Fruit fly (Drosophila melanogaster) whole organism, embryonic: ENCODE measurements around the gene inaE.

Experiments
- ATbp ChIP-seq: fragments of 200-800 bp; sonication (Bioruptor generic); optimal IDR thresholded peaks from 2 replicates; lab custom pipeline; 2017; ENCODE audit warnings: missing biosample characterization, mild to moderate bottlenecking, missing genetic modification characterization, missing genetic modification reagents
- Blimp-1 ChIP-seq: fragments of 200-800 bp; sonication (Bioruptor generic); optimal IDR thresholded peaks from 3 replicates; lab custom pipeline; 2018; ENCODE audit warnings: missing biosample characterization, missing genetic modification characterization, mild to moderate bottlenecking, moderate library complexity, missing genetic modification reagents
- CG10321 ChIP-seq: fragments of 200-800 bp; sonication (Bioruptor generic); IDR thresholded peaks from 2 replicates; pipeline ENCODE4 v1.3.6; 2022; ENCODE audit warnings: missing biosample characterization, missing genetic modification characterization
- CG10462 ChIP-seq: fragments of 200-800 bp; sonication (Bioruptor generic); optimal IDR thresholded peaks from 2 replicates; lab custom pipeline; 2016; ENCODE audit warnings: missing biosample characterization, missing genetic modification characterization
- CG11085 ChIP-seq: fragments of 200-800 bp; sonication (Bioruptor generic); IDR thresholded peaks from 2 replicates; pipeline ENCODE4 v1.3.6; 2022; ENCODE audit warnings: missing biosample characterization, missing genetic modification characterization
- CG12659 ChIP-seq: fragments of 200-800 bp; sonication (Bioruptor generic); optimal IDR thresholded peaks from 3 replicates; lab custom pipeline; 2017; ENCODE audit warnings: mild to moderate bottlenecking, missing biosample characterization, missing genetic modification reagents, missing genetic modification characterization
- CG12942 ChIP-seq: fragments of 200-800 bp; sonication (Bioruptor generic); optimal IDR thresholded peaks from 3 replicates; lab custom pipeline; 2016; ENCODE audit warnings: missing biosample characterization, missing genetic modification characterization
- CG14050 ChIP-seq: fragments of 200-800 bp; sonication (Bioruptor generic); IDR thresholded peaks from 3 replicates; pipeline ENCODE4 v1.3.6; 2022; ENCODE audit warnings: missing biosample characterization, missing genetic modification characterization
- CG14441 ChIP-seq: fragments of 200-800 bp; sonication (Bioruptor generic); IDR thresholded peaks from 2 replicates; pipeline ENCODE4 v1.3.6; 2022; ENCODE audit warnings: missing biosample characterization, missing genetic modification characterization
- CG15479 ChIP-seq: fragments of 200-800 bp; sonication (Bioruptor generic); optimal IDR thresholded peaks from 3 replicates; lab custom pipeline; 2019; ENCODE audit warnings: missing biosample characterization, mild to moderate bottlenecking, missing genetic modification characterization, moderate library complexity
- CG15696 ChIP-seq: fragments of 200-800 bp; sonication (Bioruptor generic); optimal IDR thresholded peaks from 2 replicates; lab custom pipeline; 2019; ENCODE audit warnings: missing biosample characterization, mild to moderate bottlenecking, missing genetic modification characterization, moderate library complexity
- CG17385 ChIP-seq: fragments of 200-800 bp; sonication (Bioruptor generic); optimal IDR thresholded peaks from 3 replicates; lab custom pipeline; 2018; ENCODE audit warnings: missing biosample characterization, mild to moderate bottlenecking, missing genetic modification characterization
- CG1792 ChIP-seq: fragments of 200-800 bp; sonication (Bioruptor generic); optimal IDR thresholded peaks from 2 replicates; lab custom pipeline; 2016; ENCODE audit warnings: missing biosample characterization, missing genetic modification characterization
- CG18476 ChIP-seq: fragments of 200-800 bp; sonication (Bioruptor generic); optimal IDR thresholded peaks from 2 replicates; lab custom pipeline; 2016; ENCODE audit warnings: missing biosample characterization, mild to moderate bottlenecking, missing genetic modification characterization
- CG30020 ChIP-seq: fragments of 200-800 bp; optimal IDR thresholded peaks from 2 replicates; lab custom pipeline; 2019; ENCODE audit warnings: missing biosample characterization, mild to moderate bottlenecking, missing genetic modification characterization, moderate library complexity
- CG33213 ChIP-seq: fragments of 200-800 bp; sonication (Bioruptor generic); optimal IDR thresholded peaks from 3 replicates; lab custom pipeline; 2016; ENCODE audit warnings: missing biosample characterization, missing genetic modification characterization
- CG34224 ChIP-seq: fragments of 200-800 bp; sonication (Bioruptor generic); IDR thresholded peaks from 3 replicates; pipeline ENCODE4 v1.3.6; 2022; ENCODE audit warnings: missing biosample characterization, missing genetic modification characterization; ENCODE audit not compliant: partially characterized antibody
- CG4328 ChIP-seq: fragments of 200-800 bp; sonication (Bioruptor generic); optimal IDR thresholded peaks from 3 replicates; lab custom pipeline; 2017; ENCODE audit warnings: missing biosample characterization, missing genetic modification reagents, missing genetic modification characterization
- CG4730 ChIP-seq: fragments of 200-800 bp; sonication (Bioruptor generic); IDR thresholded peaks from 2 replicates; pipeline ENCODE4 v1.3.6; 2022; ENCODE audit warnings: missing biosample characterization, missing genetic modification characterization
- CG4854 ChIP-seq: fragments of 200-800 bp; sonication (Bioruptor generic); optimal IDR thresholded peaks from 2 replicates; lab custom pipeline; 2016; ENCODE audit warnings: missing biosample characterization, missing genetic modification characterization, inconsistent platforms
- CG6683 ChIP-seq: fragments of 200-800 bp; sonication (Bioruptor generic); optimal IDR thresholded peaks from 2 replicates; lab custom pipeline; 2017; ENCODE audit warnings: missing biosample characterization, mild to moderate bottlenecking, missing genetic modification characterization, missing genetic modification reagents
- CG7963 ChIP-seq: fragments of 200-800 bp; sonication (Bioruptor generic); IDR thresholded peaks from 3 replicates; pipeline ENCODE4 v1.3.6; 2022; ENCODE audit warnings: missing biosample characterization, missing genetic modification characterization; ENCODE audit not compliant: partially characterized antibody
- CG7987 ChIP-seq: fragments of 200-800 bp; sonication (Bioruptor generic); optimal IDR thresholded peaks from 2 replicates; lab custom pipeline; 2018; ENCODE audit warnings: missing biosample characterization, mild to moderate bottlenecking, missing genetic modification characterization, moderate library complexity
- CG8478 ChIP-seq: fragments of >200 bp; optimal IDR thresholded peaks from 2 replicates; lab custom pipeline; 2018
- CG9817 ChIP-seq: fragments of 200-800 bp; sonication (Bioruptor generic); optimal IDR thresholded peaks from 2 replicates; lab custom pipeline; 2018; ENCODE audit warnings: missing biosample characterization, mild to moderate bottlenecking, missing genetic modification characterization, moderate library complexity
- E2f1 ChIP-seq: fragments of 200-800 bp; sonication (Bioruptor generic); IDR thresholded peaks from 2 replicates; pipeline ENCODE4 v1.3.6; 2022; ENCODE audit warnings: missing biosample characterization, missing genetic modification characterization
- Gsc ChIP-seq: fragments of 200-800 bp; sonication (Bioruptor generic); IDR thresholded peaks from 2 replicates; pipeline ENCODE4 v1.3.6; 2022; ENCODE audit warnings: missing biosample characterization, missing genetic modification characterization
- Gug ChIP-seq: fragments of 200-800 bp; sonication (Bioruptor generic); IDR thresholded peaks from 4 replicates; pipeline ENCODE4 v1.3.6; 2022; ENCODE audit warnings: missing biosample characterization, missing genetic modification characterization
- H2.0 ChIP-seq: fragments of 200-800 bp; sonication (Bioruptor generic); IDR thresholded peaks from 2 replicates; pipeline ENCODE4 v1.3.6; 2022; ENCODE audit warnings: missing biosample characterization, missing genetic modification characterization
- HmgD ChIP-seq: fragments of 200-800 bp; sonication (Bioruptor generic); optimal IDR thresholded peaks from 3 replicates; lab custom pipeline; 2016; ENCODE audit warnings: missing biosample characterization, missing genetic modification characterization
- Jarid2 ChIP-seq: fragments of 200-800 bp; sonication (Bioruptor generic); optimal IDR thresholded peaks from 3 replicates; lab custom pipeline; 2017; ENCODE audit warnings: mild to moderate bottlenecking, missing biosample characterization, missing genetic modification reagents, missing genetic modification characterization
- Opbp ChIP-seq: fragments of 200-800 bp; sonication (Bioruptor generic); IDR thresholded peaks from 3 replicates; pipeline ENCODE4 v1.3.6; 2022; ENCODE audit warnings: missing biosample characterization, missing genetic modification characterization; ENCODE audit not compliant: partially characterized antibody
- Six4 ChIP-seq: fragments of 200-800 bp; sonication (Bioruptor generic); optimal IDR thresholded peaks from 2 replicates; lab custom pipeline; 2016; ENCODE audit warnings: missing biosample characterization, missing genetic modification characterization
- bigmax ChIP-seq: fragments of 200-800 bp; sonication (Bioruptor generic); optimal IDR thresholded peaks from 2 replicates; lab custom pipeline; 2018; ENCODE audit warnings: missing biosample characterization, mild to moderate bottlenecking, missing genetic modification characterization
- cas ChIP-seq: fragments of 200-800 bp; sonication (Bioruptor generic); IDR thresholded peaks from 2 replicates; pipeline ENCODE4 v1.3.6; 2022; ENCODE audit warnings: missing biosample characterization, missing genetic modification characterization
- crc ChIP-seq: fragments of 200-800 bp; sonication (Bioruptor generic); optimal IDR thresholded peaks from 2 replicates; lab custom pipeline; 2016; ENCODE audit warnings: missing biosample characterization, missing genetic modification characterization
- dm ChIP-seq: fragments of 200-800 bp; sonication (Bioruptor generic); optimal IDR thresholded peaks from 3 replicates; lab custom pipeline; 2016; ENCODE audit warnings: missing biosample characterization, missing genetic modification characterization
- exex ChIP-seq: fragments of 200-800 bp; sonication (Bioruptor generic); optimal IDR thresholded peaks from 4 replicates; lab custom pipeline; 2018; ENCODE audit warnings: missing biosample characterization, mild to moderate bottlenecking, missing genetic modification characterization, moderate library complexity
- gsb ChIP-seq: fragments of 200-800 bp; sonication (Bioruptor generic); IDR thresholded peaks from 2 replicates; pipeline ENCODE4 v1.3.6; 2022; ENCODE audit warnings: missing biosample characterization, missing genetic modification characterization
- hb ChIP-seq: fragments of 200-800 bp; sonication (Bioruptor generic); IDR thresholded peaks from 3 replicates; pipeline ENCODE4 v1.3.6; 2022; ENCODE audit warnings: missing biosample characterization, missing genetic modification characterization; ENCODE audit not compliant: partially characterized antibody
- knrl ChIP-seq: fragments of 200-800 bp; sonication (Bioruptor generic); IDR thresholded peaks from 3 replicates; pipeline ENCODE4 v1.3.6; 2022; ENCODE audit warnings: missing biosample characterization, missing genetic modification characterization; ENCODE audit not compliant: partially characterized antibody
- mirr ChIP-seq: fragments of 200-800 bp; sonication (Bioruptor generic); optimal IDR thresholded peaks from 3 replicates; lab custom pipeline; 2018; ENCODE audit warnings: missing biosample characterization, mild to moderate bottlenecking, missing genetic modification characterization
- pan ChIP-seq, 4 experiments: fragments of >200 bp in 3 of 4; fragments of 200-800 bp in 1 of 4; sonication (Bioruptor generic) in 1 of 4; optimal IDR thresholded peaks in 3 of 4; IDR thresholded peaks in 1 of 4; 2 replicates each; pipeline versions ENCODE4 v1.3.6 to Lab custom; 2017 to 2022; ENCODE audit warnings: missing biosample characterization in 2 of 4, missing genetic modification characterization in 2 of 4, mixed read lengths in 1 of 4
- run ChIP-seq: fragments of 200-800 bp; sonication (Bioruptor generic); optimal IDR thresholded peaks from 3 replicates; lab custom pipeline; 2018; ENCODE audit warnings: missing biosample characterization, mild to moderate bottlenecking, missing genetic modification characterization
- sd ChIP-seq: fragments of 200-800 bp; sonication (Bioruptor generic); optimal IDR thresholded peaks from 3 replicates; lab custom pipeline; 2018; ENCODE audit warnings: missing biosample characterization, mild to moderate bottlenecking, missing genetic modification characterization, moderate library complexity
- sima ChIP-seq: fragments of 200-800 bp; sonication (Bioruptor generic); optimal IDR thresholded peaks from 2 replicates; lab custom pipeline; 2016; ENCODE audit warnings: missing biosample characterization, missing genetic modification characterization
- tin ChIP-seq: fragments of 200-800 bp; sonication (Bioruptor generic); optimal IDR thresholded peaks from 3 replicates; lab custom pipeline; 2016; ENCODE audit warnings: missing biosample characterization, missing genetic modification characterization
- tio ChIP-seq: fragments of 200-800 bp; sonication (Bioruptor generic); optimal IDR thresholded peaks from 2 replicates; lab custom pipeline; 2017; ENCODE audit warnings: missing biosample characterization, missing genetic modification characterization, inconsistent platforms
- yki ChIP-seq: fragments of >200 bp; optimal IDR thresholded peaks from 3 replicates; lab custom pipeline; 2018
- zfh1 ChIP-seq: fragments of 200-800 bp; sonication (Bioruptor generic); IDR thresholded peaks from 3 replicates; pipeline ENCODE4 v1.3.6; 2022; ENCODE audit warnings: missing biosample characterization, missing genetic modification characterization

The inaE gene

DNA sequence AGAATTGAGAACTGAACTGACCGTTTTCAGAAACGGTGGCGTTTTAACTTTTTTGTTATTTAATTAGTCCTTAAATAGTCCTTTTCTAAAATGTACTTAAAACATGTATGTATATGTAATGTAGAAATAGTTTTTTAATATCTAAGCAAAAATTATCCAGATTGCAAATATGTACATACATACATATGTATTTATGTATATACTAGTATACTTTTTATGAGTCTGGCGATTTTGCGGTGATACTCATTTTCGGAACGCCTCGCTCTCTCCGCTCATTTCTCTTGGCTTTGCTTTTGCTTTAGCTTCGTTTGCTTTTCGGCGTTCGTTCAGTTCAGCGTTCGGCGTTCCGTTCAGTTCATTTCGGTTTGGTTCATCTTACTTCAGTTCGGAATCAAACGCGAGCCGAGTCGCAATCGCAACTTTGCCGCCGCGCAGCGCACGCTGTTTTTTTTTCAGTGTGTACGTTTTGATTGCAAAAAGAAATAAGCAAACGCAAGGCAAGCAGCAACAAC, 21.1 kb upstream of the inaE start, which contains the start of gene rdgB (continued):
- TF ChIP-seq mirr (no peak), knrl (no peak; the same call in 2 of the 3 replicates), CG9817 (tag; lab: Kevin White, UChicago) (peak; percentile 70), run (peak; percentile 68), ATbp (GFP tag; lab: Kevin White, UChicago) (peak; percentile 85), CG30020 (peak; percentile 36), exex (tag; lab: Kevin White, UChicago) (peak; percentile 32), CG15696 (tag; lab: Kevin White, UChicago) (peak; percentile 35), zfh1 (GFP tag; lab: Robert Waterston, UW) (peak; percentile 64; the same call in 2 of the 3 replicates), tin (GFP tag; lab: Kevin White, UChicago) (peak; percentile 61), bigmax (GFP tag; lab: Kevin White, UChicago) (no peak), CG12659 (peak; percentile 87), CG4854 (GFP tag; lab: Kevin White, UChicago) (peak; percentile 40), H2.0 (GFP tag; lab: Robert Waterston, UW) (peak; percentile 34; the same call in 1 of the 2 replicates), CG34224 (GFP tag; lab: Robert Waterston, UW) (no peak), Gsc (GFP tag; lab: Robert Waterston, UW) (0 out of 2 replicates have a peak, but pooled peaks have one; percentile 29), Opbp (GFP tag; lab: Robert Waterston, UW) (no peak), CG6683 (peak; percentile 31), crc (no peak), Jarid2 (GFP tag; lab: Kevin White, UChicago) (peak; percentile 89), CG11085 (GFP tag; lab: Robert Waterston, UW) (peak; percentile 70), Gug (GFP tag; lab: Robert Waterston, UW) (peak; percentile 60; the same call in 1 of the 4 replicates), E2f1 (GFP tag; lab: Robert Waterston, UW) (peak; percentile 76), yki (lab: Kevin White, UChicago) (no peak), CG15479 (GFP tag; lab: Kevin White, UChicago) (no peak), CG10321 (GFP tag; lab: Robert Waterston, UW) (no peak), hb (GFP tag; lab: Robert Waterston, UW) (no peak), CG17385 (GFP tag; lab: Kevin White, UChicago) (peak; percentile 80), cas (GFP tag; lab: Robert Waterston, UW) (no peak), CG7987 (GFP tag; lab: Kevin White, UChicago) (no peak), Blimp-1 (GFP tag; lab: Kevin White, UChicago) (peak; percentile 77), CG33213 (GFP tag; lab: Kevin White, UChicago) (no peak), CG4730 (GFP tag; lab: Robert Waterston, UW) (0 out of 2 replicates have a peak, but pooled peaks have one; percentile 8), dm (GFP tag; lab: Kevin White, UChicago) (no peak), CG14050 (GFP tag; lab: Robert Waterston, UW) (0 out of 3 replicates have a peak, but pooled peaks have one; percentile 18), CG18476 (peak; percentile 72), CG14441 (peak; percentile 62; the same call in 1 of the 2 replicates), CG7963 (GFP tag; lab: Robert Waterston, UW) (no peak), sima (no peak), CG1792 (GFP tag; lab: Kevin White, UChicago) (no peak), CG8478 (lab: Kevin White, UChicago) (no peak), CG12942 (GFP tag; lab: Kevin White, UChicago) (peak; percentile 66), tio (GFP tag; lab: Kevin White, UChicago) (peak; percentile 67), CG10462 (GFP tag; lab: Kevin White, UChicago) (peak; percentile 21), HmgD (GFP tag; lab: Kevin White, UChicago) (no peak), sd (no peak), CG4328 (peak; percentile 64), pan (optimal IDR thresholded peaks at IDR 0.05; lab: Kevin White, UChicago) (no peak), pan (GFP tag; optimal IDR thresholded peaks at IDR 0.05 in 1 of 2, IDR thresholded peaks at IDR 0.05 in 1 of 2) (peak in 1 of 2 experiments; percentile 66), gsb (no peak), Six4 (peak; percentile 51)
